Worm (Caenorhabditis elegans): ENCODE results near the gene ceh-81.

DNA sequence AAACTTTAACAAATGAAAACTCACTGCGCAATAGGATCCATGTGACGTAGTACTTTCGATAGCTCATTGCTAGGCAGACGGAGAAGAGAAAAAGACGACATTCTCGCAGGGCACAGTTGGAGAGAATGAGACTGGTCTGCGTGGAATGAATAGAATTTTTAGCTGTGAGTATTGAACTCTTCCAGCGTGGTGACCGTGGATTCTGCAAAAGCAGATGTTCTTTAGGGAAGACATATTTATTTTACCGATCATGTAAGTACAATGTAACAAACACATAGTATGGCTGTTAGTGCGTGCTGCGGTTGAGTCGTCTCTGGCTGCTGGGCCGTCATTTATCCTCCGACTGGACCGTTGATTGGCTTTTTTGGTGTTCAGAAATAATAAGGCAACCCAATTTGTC, 22.8 kb downstream of the ceh-81 start, which contains the start of gene F36H5.9:
- TF ChIP-seq snpc-1.1 (tag; optimal IDR thresholded peaks at IDR 0.05; ENCODE audit: insufficient read depth), result no peak
- no peak for TF ChIP-seq ccch-3 (GFP tag; optimal IDR thresholded peaks at IDR 0.05)
- no peak for TF ChIP-seq mel-28 (tag; optimal IDR thresholded peaks at IDR 0.05; ENCODE audit: borderline replicate concordance)
